Worm (Caenorhabditis elegans): ENCODE results near the gene srx-136.

ce11 chrV:13830813-13831212, 26.4 kb upstream of the srx-136 start, which contains the start of gene str-165:
- TF ChIP-seq flt-1 (GFP tag; IDR thresholded peaks at IDR 0.05) = no peak
- no peak for TF ChIP-seq cog-1 (tag; optimal IDR thresholded peaks at IDR 0.05)
- TF ChIP-seq ztf-29 (GFP tag; IDR thresholded peaks at IDR 0.05) = no peak
- TF ChIP-seq tab-1 (GFP tag; IDR thresholded peaks at IDR 0.05) = no peak
- TF ChIP-seq T22C8.4 (GFP tag; IDR thresholded peaks at IDR 0.05) = no peak
- no peak for TF ChIP-seq med-1 (GFP tag; optimal IDR thresholded peaks at IDR 0.05; ENCODE audit: insufficient read depth)
